Fruit fly (Drosophila melanogaster) whole organism, adult: Measurements from ENCODE around the gene CG7560.

ENCODE experiments used
- CG7101 ChIP-seq: fragments of 200-800 bp; sonication (Bioruptor generic); optimal IDR thresholded peaks from 2 replicates; lab custom pipeline; 2018; ENCODE audit warnings: missing biosample characterization, mild to moderate bottlenecking, missing genetic modification characterization, moderate library complexity
- Crg-1 ChIP-seq: fragments of 200-800 bp; sonication (Bioruptor generic); optimal IDR thresholded peaks from 2 replicates; lab custom pipeline; 2016; ENCODE audit warnings: missing biosample characterization, missing genetic modification characterization
- Hr96 ChIP-seq: fragments of 200-800 bp; sonication (Bioruptor generic); optimal IDR thresholded peaks from 2 replicates; lab custom pipeline; 2016; ENCODE audit warnings: missing biosample characterization, missing genetic modification characterization

DNA sequence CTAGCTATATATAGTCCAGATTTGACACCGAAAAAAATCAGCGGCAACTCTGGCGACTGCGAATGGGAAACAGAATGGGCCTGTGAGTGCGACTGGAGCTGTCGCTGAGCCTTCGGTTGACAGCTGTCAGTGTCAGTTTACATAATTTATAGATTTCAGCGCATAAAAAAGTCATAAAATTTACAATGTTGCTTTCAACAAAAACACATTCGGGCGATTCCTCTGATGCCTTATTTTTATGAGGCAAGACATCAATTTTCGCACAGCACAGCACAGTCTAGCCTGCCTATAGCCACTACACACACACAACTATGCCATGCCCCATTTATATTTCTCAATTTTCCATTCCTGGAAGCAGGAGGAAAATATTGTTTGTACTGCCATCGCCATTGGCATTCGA, 47.4 kb downstream of the CG7560 start:
- no peak for TF ChIP-seq CG7101 (tag; lab: Kevin White, UChicago)
- TF ChIP-seq Hr96, result no peak
- TF ChIP-seq Crg-1 (GFP tag; lab: Kevin White, UChicago), result no peak
